Worm (Caenorhabditis elegans) whole organism, late embryonic: ENCODE results near the gene CD4.8.

ENCODE experiments used
- C08G9.2 ChIP-seq: sonication (generic microtip); optimal IDR thresholded peaks from 2 replicates; lab custom pipeline; 2016; ENCODE audit warnings: mild to moderate bottlenecking, missing genetic modification characterization, moderate library complexity, missing compliant biosample characterization
- F13H6.1 ChIP-seq: sonication (generic microtip); optimal IDR thresholded peaks from 2 replicates; lab custom pipeline; 2016; ENCODE audit warnings: missing genetic modification characterization, missing compliant biosample characterization
- K02D7.2 ChIP-seq: sonication (generic microtip); optimal IDR thresholded peaks from 2 replicates; lab custom pipeline; 2017; ENCODE audit warnings: mild to moderate bottlenecking, missing genetic modification characterization, missing compliant biosample characterization
- Y22D7AL.16 ChIP-seq: sonication (generic microtip); optimal IDR thresholded peaks from 2 replicates; lab custom pipeline; 2016; ENCODE audit warnings: missing genetic modification characterization, missing compliant biosample characterization
- ahr-1 ChIP-seq: sonication (generic microtip); optimal IDR thresholded peaks from 2 replicates; lab custom pipeline; 2016; ENCODE audit warnings: missing genetic modification characterization, missing compliant biosample characterization
- ama-1 ChIP-seq: fragments of 150-350 bp; optimal IDR thresholded peaks from 2 replicates; lab custom pipeline; 2014
- ceh-2 ChIP-seq: sonication (generic microtip); optimal IDR thresholded peaks from 2 replicates; lab custom pipeline; 2016; ENCODE audit warnings: missing genotype, missing genetic modification characterization, missing compliant biosample characterization
- ceh-22 ChIP-seq: sonication (generic microtip); optimal IDR thresholded peaks from 2 replicates; lab custom pipeline; 2017; ENCODE audit warnings: missing biosample characterization, missing genetic modification characterization
- ceh-9 ChIP-seq: sonication (generic microtip); optimal IDR thresholded peaks from 2 replicates; lab custom pipeline; 2016; ENCODE audit warnings: mild to moderate bottlenecking, missing genetic modification characterization, inconsistent platforms, missing compliant biosample characterization
- che-1 ChIP-seq: sonication (generic microtip); optimal IDR thresholded peaks from 2 replicates; lab custom pipeline; 2016; ENCODE audit warnings: mild to moderate bottlenecking, missing genetic modification characterization, missing compliant biosample characterization
- dmd-4 ChIP-seq: sonication (generic microtip); optimal IDR thresholded peaks from 2 replicates; lab custom pipeline; 2016; ENCODE audit warnings: borderline replicate concordance, missing genetic modification characterization, missing compliant biosample characterization
- dve-1 ChIP-seq: sonication (generic microtip); optimal IDR thresholded peaks from 2 replicates; lab custom pipeline; 2017; ENCODE audit warnings: antibody characterized with exemption, mild to moderate bottlenecking, missing genetic modification characterization, missing compliant biosample characterization
- elt-4 ChIP-seq: sonication (generic microtip); optimal IDR thresholded peaks from 2 replicates; lab custom pipeline; 2016; ENCODE audit warnings: missing genetic modification characterization, missing compliant biosample characterization
- eyg-1 ChIP-seq: sonication (generic microtip); optimal IDR thresholded peaks from 2 replicates; lab custom pipeline; 2016; ENCODE audit warnings: missing genotype, missing genetic modification characterization, missing compliant biosample characterization
- hlh-13 ChIP-seq: fragments of 200-800 bp; sonication (Bioruptor generic); optimal IDR thresholded peaks from 2 replicates; lab custom pipeline; 2018; ENCODE audit warnings: mild to moderate bottlenecking, missing genetic modification characterization, missing compliant biosample characterization
- hlh-30 ChIP-seq: sonication (generic microtip); optimal IDR thresholded peaks from 2 replicates; lab custom pipeline; 2017; ENCODE audit warnings: antibody characterized with exemption, missing genetic modification characterization, missing compliant biosample characterization; ENCODE audit not compliant: insufficient read depth
- lin-11 ChIP-seq: fragments of 200-800 bp; sonication (Bioruptor generic); optimal IDR thresholded peaks from 2 replicates; lab custom pipeline; 2018; ENCODE audit warnings: mild to moderate bottlenecking, missing genetic modification characterization, missing compliant biosample characterization
- nfya-1 ChIP-seq: sonication (generic microtip); optimal IDR thresholded peaks from 2 replicates; lab custom pipeline; 2017; ENCODE audit warnings: missing genetic modification characterization, mild to moderate bottlenecking, missing compliant biosample characterization, antibody characterized with exemption, moderate library complexity
- npax-4 ChIP-seq: sonication (generic microtip); optimal IDR thresholded peaks from 2 replicates; lab custom pipeline; 2016; ENCODE audit warnings: missing genetic modification characterization, missing compliant biosample characterization
- odd-2 ChIP-seq: sonication (generic microtip); optimal IDR thresholded peaks from 2 replicates; lab custom pipeline; 2017; ENCODE audit warnings: antibody characterized with exemption, mild to moderate bottlenecking, missing genetic modification characterization, missing compliant biosample characterization
- pat-9 ChIP-seq: fragments of 200-800 bp; sonication (Bioruptor generic); optimal IDR thresholded peaks from 2 replicates; lab custom pipeline; 2018; ENCODE audit warnings: mild to moderate bottlenecking, missing genetic modification characterization, moderate library complexity, missing compliant biosample characterization
- pax-1 ChIP-seq: fragments of 150-350 bp; optimal IDR thresholded peaks from 2 replicates; lab custom pipeline; 2014; ENCODE audit warnings: missing biosample characterization, missing genetic modification characterization
- pha-2 ChIP-seq: sonication (generic microtip); optimal IDR thresholded peaks from 2 replicates; lab custom pipeline; 2017; ENCODE audit warnings: mild to moderate bottlenecking, missing genetic modification characterization, missing compliant biosample characterization
- rnt-1 ChIP-seq: sonication (generic microtip); optimal IDR thresholded peaks from 2 replicates; lab custom pipeline; 2016; ENCODE audit warnings: missing genetic modification characterization, missing compliant biosample characterization
- sox-2 ChIP-seq: fragments of 200-800 bp; sonication (Bioruptor generic); IDR thresholded peaks from 2 replicates; pipeline ENCODE4 v1.3.6; 2022; ENCODE audit warnings: missing genetic modification reagents, missing genetic modification characterization, missing compliant biosample characterization
- ttx-3 ChIP-seq: sonication (generic microtip); optimal IDR thresholded peaks from 2 replicates; lab custom pipeline; 2016; ENCODE audit warnings: missing genetic modification reagents, missing genetic modification characterization, missing compliant biosample characterization
- unc-3 ChIP-seq, 2 experiments: fragments of 200-800 bp in 1 of 2; sonication (Bioruptor generic) in 1 of 2; sonication (generic microtip) in 1 of 2; conservative IDR thresholded peaks in 1 of 2; optimal IDR thresholded peaks in 1 of 2; 2 replicates each; pipeline versions ENCODE4 v1.3.6 to Lab custom; 2016 to 2022; ENCODE audit warnings: missing compliant biosample characterization in 2 of 2, missing genetic modification characterization in 2 of 2, missing genetic modification reagents in 1 of 2
- unc-42 ChIP-seq: sonication (generic microtip); optimal IDR thresholded peaks from 2 replicates; lab custom pipeline; 2016; ENCODE audit warnings: missing genotype, missing genetic modification characterization, missing compliant biosample characterization
- unc-55 ChIP-seq: sonication (generic microtip); optimal IDR thresholded peaks from 2 replicates; lab custom pipeline; 2017; ENCODE audit warnings: missing biosample characterization, missing genetic modification reagents, missing genetic modification characterization
- zip-5 ChIP-seq: sonication (generic microtip); optimal IDR thresholded peaks from 2 replicates; lab custom pipeline; 2016; ENCODE audit warnings: missing genetic modification characterization, missing compliant biosample characterization
- ztf-16 ChIP-seq: sonication (generic microtip); optimal IDR thresholded peaks from 2 replicates; lab custom pipeline; 2017; ENCODE audit warnings: missing genetic modification characterization, missing compliant biosample characterization

The CD4.8 gene

DNA sequence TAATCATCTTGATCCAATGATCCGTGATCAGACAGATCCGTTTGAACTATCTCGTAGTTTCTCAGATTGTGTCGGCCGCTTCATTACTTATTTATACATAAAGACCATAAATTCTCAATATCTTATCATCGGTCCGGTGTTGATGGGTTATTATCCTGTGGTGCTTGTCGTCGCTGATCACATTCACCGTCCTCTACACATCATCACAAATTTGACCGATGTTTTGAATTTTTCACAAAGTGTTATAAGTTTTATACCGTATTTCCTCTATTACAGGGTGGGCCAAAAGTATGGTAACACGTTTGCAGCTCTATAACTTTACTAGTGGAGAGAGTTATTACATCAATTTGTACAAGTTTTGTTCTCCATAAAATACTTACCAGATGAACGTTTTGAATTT is 13.2 kb downstream of the CD4.8 start:
- no peak for TF ChIP-seq unc-42 (tag; lab: Kevin White, UChicago)
- TF ChIP-seq odd-2 (tag; lab: Kevin White, UChicago) = no peak
- TF ChIP-seq ceh-22 = no peak
- TF ChIP-seq hlh-13 = no peak
- no peak for TF ChIP-seq zip-5 (tag; lab: Kevin White, UChicago)
- no peak for TF ChIP-seq unc-3 (GFP tag; conservative IDR thresholded peaks at IDR 0.05; lab: Robert Waterston, UW)
- TF ChIP-seq unc-3 (tag; optimal IDR thresholded peaks at IDR 0.05; lab: Kevin White, UChicago) = no peak
- TF ChIP-seq Y22D7AL.16 = no peak
- no peak for TF ChIP-seq che-1 (tag; lab: Kevin White, UChicago)
- TF ChIP-seq F13H6.1 = no peak
- no peak for TF ChIP-seq pha-2 (tag; lab: Kevin White, UChicago)
- no peak for TF ChIP-seq ztf-16 (tag; lab: Kevin White, UChicago)
- TF ChIP-seq pax-1 (tag; lab: Kevin White, UChicago) = no peak
- no peak for TF ChIP-seq rnt-1 (tag; lab: Kevin White, UChicago)
- no peak for TF ChIP-seq dmd-4 (tag; lab: Kevin White, UChicago)
- TF ChIP-seq K02D7.2 (tag; lab: Kevin White, UChicago) = no peak

ce11 chrV:5587042-5587441 is 14.1 kb downstream of the CD4.8 start:
- TF ChIP-seq C08G9.2 (tag; lab: Kevin White, UChicago) (no peak), hlh-13 (no peak), eyg-1 (tag; lab: Kevin White, UChicago) (no peak), ceh-2 (tag; lab: Kevin White, UChicago) (no peak), ama-1 (lab: Kevin White, UChicago) (no peak), F13H6.1 (no peak), che-1 (tag; lab: Kevin White, UChicago) (no peak), zip-5 (tag; lab: Kevin White, UChicago) (no peak), ahr-1 (tag; lab: Kevin White, UChicago) (no peak), ceh-9 (no peak)
- TF ChIP-seq, all 69 proteins: peak for 0

DNA sequence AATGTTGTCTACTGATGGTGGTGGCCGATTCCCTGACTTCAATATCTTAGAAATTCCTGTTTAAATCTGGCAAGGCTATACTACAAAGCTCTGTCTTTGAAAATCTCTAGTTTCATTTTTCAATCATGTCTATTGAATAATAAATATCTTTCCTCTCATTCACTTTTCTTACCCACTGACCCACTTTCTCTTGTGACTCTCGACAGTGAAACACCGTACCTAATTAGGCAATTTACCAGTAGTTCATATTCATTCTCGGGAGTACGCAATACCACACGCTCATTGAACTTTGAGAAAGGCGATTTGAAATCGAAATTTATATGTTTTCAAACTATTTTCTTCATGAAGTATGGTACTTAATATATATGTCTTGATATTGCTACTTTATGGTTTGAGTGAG is 16.3 kb downstream of the CD4.8 start, which contains the start of gene CD4.11:
Gene CD4.11 (plus strand): TSS at position 301 of the 400 bp plus-strand sequence.
- TF ChIP-seq dve-1 (no peak), unc-3 (GFP tag; conservative IDR thresholded peaks at IDR 0.05; lab: Robert Waterston, UW) (no peak), unc-3 (tag; optimal IDR thresholded peaks at IDR 0.05; lab: Kevin White, UChicago) (no peak), lin-11 (no peak), sox-2 (GFP tag; lab: Robert Waterston, UW) (no peak), pat-9 (no peak), che-1 (tag; lab: Kevin White, UChicago) (no peak), hlh-30 (no peak)

ce11 chrV:5584293-5584776 is 16.8 kb downstream of the CD4.8 start, which contains the start of gene pas-6:
TSS of gene pas-6 (minus strand) at chrV:5584343.
- TF ChIP-seq Y22D7AL.16 = no peak
- peak; percentile 13 for TF ChIP-seq nfya-1 (tag; lab: Kevin White, UChicago)

DNA sequence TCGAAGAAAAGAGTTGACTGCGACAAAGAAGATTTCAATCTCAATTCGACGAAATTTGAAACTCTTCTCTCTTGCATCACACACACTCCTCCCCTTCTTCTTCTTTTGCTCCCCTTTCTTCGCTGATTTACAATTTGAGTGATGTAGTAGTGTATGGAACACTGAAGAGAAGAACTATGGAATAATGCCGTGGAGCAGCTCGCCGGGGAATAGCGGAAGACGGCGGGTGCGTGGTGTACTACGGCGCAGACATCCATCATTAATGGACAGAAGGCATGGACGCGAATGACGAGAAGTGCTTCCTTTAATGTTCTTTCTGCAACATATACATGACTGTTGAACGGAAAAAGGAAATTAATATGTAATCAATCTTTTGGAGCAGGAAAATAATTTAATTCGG is 18.3 kb downstream of the CD4.8 start:
- TF ChIP-seq elt-4 (tag; lab: Kevin White, UChicago) = no peak
- TF ChIP-seq ttx-3 = no peak
- TF ChIP-seq unc-55 (GFP tag; lab: Kevin White, UChicago) = peak; percentile 46

- TF ChIP-seq unc-42 (tag; lab: Kevin White, UChicago) (peak; percentile 82), nfya-1 (tag; lab: Kevin White, UChicago) (peak; percentile 35), hlh-30 (no peak), npax-4 (tag; lab: Kevin White, UChicago) (no peak)
Observed at ce11 chrV:5582308-5582707, 18.9 kb downstream of the CD4.8 start.
